Worm (Caenorhabditis elegans) whole organism, L4/young adult: ENCODE results near the gene F19B2.6.

ENCODE experiments used
- W03F9.2 ChIP-seq: fragments of 150-350 bp; optimal IDR thresholded peaks from 2 replicates; lab custom pipeline; 2014; ENCODE audit warnings: missing biosample characterization, missing genetic modification characterization
- dao-5 ChIP-seq: sonication (generic microtip); optimal IDR thresholded peaks from 2 replicates; lab custom pipeline; 2016; ENCODE audit warnings: missing genotype, missing genetic modification characterization, moderate library complexity, missing compliant biosample characterization
- him-1 ChIP-seq: sonication (generic microtip); optimal IDR thresholded peaks from 2 replicates; lab custom pipeline; 2016; ENCODE audit warnings: missing genotype, missing genetic modification reagents, missing genetic modification characterization, missing compliant biosample characterization

ce11 chrV:20143711-20144110, 14.6 kb upstream of the F19B2.6 start:
- TF ChIP-seq W03F9.2 (tag; lab: Kevin White, UChicago), result no peak
- no peak for TF ChIP-seq him-1
- TF ChIP-seq dao-5 (tag; lab: Kevin White, UChicago), result no peak
